Comparison of ENCODE assay signal across 1 worm cellular context in genomic region chrX:10756185-10756584, ce11.
TF ChIP-seq lines count a peak whose summit lies in the region.

No protein-coding gene starts in this region.

TF ChIP-seq in whole organism, L1 larva, 84 proteins besides CTCF, POLR2A, EP300 and RAD21 (continued from another document):
- TF ChIP-seq C34B4.2 (tag; optimal IDR thresholded peaks at IDR 0.05; lab: Kevin White, UChicago), result no peak
- peak; percentile 2 for TF ChIP-seq rnt-1 (tag; optimal IDR thresholded peaks at IDR 0.05; lab: Kevin White, UChicago)
- TF ChIP-seq ztf-4 (tag; optimal IDR thresholded peaks at IDR 0.05; lab: Kevin White, UChicago), result no peak
- TF ChIP-seq C16A3.4 (tag; optimal IDR thresholded peaks at IDR 0.05; lab: Kevin White, UChicago), result peak; percentile 39
- no peak for TF ChIP-seq fkh-4 (tag; optimal IDR thresholded peaks at IDR 0.05; lab: Kevin White, UChicago; ENCODE audit: borderline replicate concordance)
- peak; percentile 59 for TF ChIP-seq fkh-8 (tag; optimal IDR thresholded peaks at IDR 0.05; lab: Kevin White, UChicago)
- peak in 1 of 2 experiments; percentile 32 for TF ChIP-seq lsy-2 (tag; optimal IDR thresholded peaks at IDR 0.05; lab: Kevin White, UChicago)
- TF ChIP-seq egl-13 (tag; optimal IDR thresholded peaks at IDR 0.05; lab: Kevin White, UChicago), result no peak
- TF ChIP-seq tbx-2 (tag; optimal IDR thresholded peaks at IDR 0.05; lab: Kevin White, UChicago), result no peak
- no peak for TF ChIP-seq nhr-76 (tag; optimal IDR thresholded peaks at IDR 0.05; lab: Kevin White, UChicago)
- TF ChIP-seq Y116A8C.19 (tag; optimal IDR thresholded peaks at IDR 0.05; lab: Kevin White, UChicago; ENCODE audit: borderline replicate concordance), result no peak
- TF ChIP-seq nhr-28 (tag; optimal IDR thresholded peaks at IDR 0.05; lab: Kevin White, UChicago), result no peak
- TF ChIP-seq ceh-8 (GFP tag; optimal IDR thresholded peaks at IDR 0.05; lab: Kevin White, UChicago), result no peak
- TF ChIP-seq lin-35 (GFP tag; optimal IDR thresholded peaks at IDR 0.05; lab: Kevin White, UChicago), result no peak
- TF ChIP-seq egl-27 (tag; optimal IDR thresholded peaks at IDR 0.05; lab: Kevin White, UChicago), result no peak
- no peak for TF ChIP-seq isw-1 (GFP tag; IDR thresholded peaks at IDR 0.05; lab: Robert Waterston, UW)
- TF ChIP-seq snu-23 (GFP tag; optimal IDR thresholded peaks at IDR 0.05; lab: Kevin White, UChicago), result peak; percentile 24
- no peak for TF ChIP-seq sup-37 (GFP tag; optimal IDR thresholded peaks at IDR 0.05; lab: Kevin White, UChicago)
- no peak for TF ChIP-seq fkh-10 (GFP tag; optimal IDR thresholded peaks at IDR 0.05; lab: Kevin White, UChicago)
- TF ChIP-seq nhr-12 (tag; optimal IDR thresholded peaks at IDR 0.05; lab: Kevin White, UChicago), result no peak
- no peak for TF ChIP-seq alr-1 (tag; optimal IDR thresholded peaks at IDR 0.05; lab: Kevin White, UChicago; ENCODE audit: borderline replicate concordance)
- TF ChIP-seq mdl-1 (tag; optimal IDR thresholded peaks at IDR 0.05; lab: Kevin White, UChicago), result no peak
- TF ChIP-seq skn-1 (tag; optimal IDR thresholded peaks at IDR 0.05; lab: Kevin White, UChicago), result peak; percentile 30
- TF ChIP-seq fos-1 (tag; optimal IDR thresholded peaks at IDR 0.05; lab: Kevin White, UChicago), result peak; percentile 6
- TF ChIP-seq hlh-4 (tag; optimal IDR thresholded peaks at IDR 0.05; lab: Kevin White, UChicago), result no peak
- TF ChIP-seq jun-1 (tag; optimal IDR thresholded peaks at IDR 0.05; lab: Kevin White, UChicago), result peak; percentile 45
- peak; percentile 41 for TF ChIP-seq sox-4 (tag; optimal IDR thresholded peaks at IDR 0.05; lab: Kevin White, UChicago)
- no peak for TF ChIP-seq efl-1 (optimal IDR thresholded peaks at IDR 0.05; lab: Kevin White, UChicago)
- no peak for TF ChIP-seq efl-1 (GFP tag; optimal IDR thresholded peaks at IDR 0.05 in 1 of 2; lab: Kevin White, UChicago)
- TF ChIP-seq unc-30 (tag; optimal IDR thresholded peaks at IDR 0.05; lab: Kevin White, UChicago), result no peak
- peak in 1 of 3 experiments; percentile 6 for TF ChIP-seq ceh-82 (tag; optimal IDR thresholded peaks at IDR 0.05; lab: Kevin White, UChicago)
- TF ChIP-seq nhr-20 (tag; optimal IDR thresholded peaks at IDR 0.05; lab: Kevin White, UChicago), result no peak
- TF ChIP-seq nhr-90 (tag; optimal IDR thresholded peaks at IDR 0.05; lab: Kevin White, UChicago; ENCODE audit: poor library complexity), result no peak
- no peak for TF ChIP-seq C04F5.9 (tag; optimal IDR thresholded peaks at IDR 0.05; lab: Kevin White, UChicago)
- TF ChIP-seq vab-15 (tag; optimal IDR thresholded peaks at IDR 0.05; lab: Kevin White, UChicago), result no peak
- TF ChIP-seq ztf-11 (tag; optimal IDR thresholded peaks at IDR 0.05; lab: Kevin White, UChicago), result no peak
- no peak for TF ChIP-seq mab-9 (GFP tag; IDR thresholded peaks at IDR 0.05; lab: Robert Waterston, UW)
- TF ChIP-seq nhr-237 (tag; optimal IDR thresholded peaks at IDR 0.05; lab: Kevin White, UChicago), result no peak
- TF ChIP-seq ets-5 (GFP tag; IDR thresholded peaks at IDR 0.05; lab: Robert Waterston, UW), result no peak
- TF ChIP-seq unc-130 (tag; optimal IDR thresholded peaks at IDR 0.05; lab: Kevin White, UChicago), result no peak
- no peak for TF ChIP-seq ceh-90 (tag; optimal IDR thresholded peaks at IDR 0.05; lab: Kevin White, UChicago)
- TF ChIP-seq hlh-17 (GFP tag; optimal IDR thresholded peaks at IDR 0.05; lab: Kevin White, UChicago; ENCODE audit: borderline replicate concordance), result no peak
- TF ChIP-seq xbp-1 (tag; optimal IDR thresholded peaks at IDR 0.05; lab: Kevin White, UChicago), result no peak
- no peak for TF ChIP-seq pax-3 (tag; optimal IDR thresholded peaks at IDR 0.05; lab: Kevin White, UChicago)
- TF ChIP-seq tlp-1 (tag; optimal IDR thresholded peaks at IDR 0.05; lab: Kevin White, UChicago), result no peak
- no peak for TF ChIP-seq blmp-1 (tag; optimal IDR thresholded peaks at IDR 0.05; lab: Kevin White, UChicago)
- TF ChIP-seq nhr-84 (tag; optimal IDR thresholded peaks at IDR 0.05; lab: Kevin White, UChicago), result no peak
- TF ChIP-seq nhr-19 (GFP tag; conservative IDR thresholded peaks at IDR 0.05; lab: Robert Waterston, UW), result no peak
- no peak for TF ChIP-seq lir-3 (tag; optimal IDR thresholded peaks at IDR 0.05; lab: Kevin White, UChicago; ENCODE audit: poor library complexity)
- TF ChIP-seq elt-3 (tag; optimal IDR thresholded peaks at IDR 0.05; lab: Kevin White, UChicago), result no peak
- no peak for TF ChIP-seq grh-1 (GFP tag; IDR thresholded peaks at IDR 0.05; lab: Robert Waterston, UW)
- TF ChIP-seq hpl-2 (GFP tag; optimal IDR thresholded peaks at IDR 0.05; lab: Kevin White, UChicago), result no peak
- TF ChIP-seq lin-39 (tag; optimal IDR thresholded peaks at IDR 0.05; lab: Kevin White, UChicago), result no peak
- TF ChIP-seq nhr-71 (tag; optimal IDR thresholded peaks at IDR 0.05; lab: Kevin White, UChicago), result peak; percentile 6
- TF ChIP-seq pag-3 (tag; optimal IDR thresholded peaks at IDR 0.05; lab: Kevin White, UChicago; ENCODE audit: borderline replicate concordance, insufficient read depth), result no peak
- TF ChIP-seq nhr-85 (tag; lab: Kevin White, UChicago), result peak; percentile 2
- no peak for TF ChIP-seq ces-1 (GFP tag; optimal IDR thresholded peaks at IDR 0.05; lab: Kevin White, UChicago)
- TF ChIP-seq irx-1 (tag; optimal IDR thresholded peaks at IDR 0.05; lab: Kevin White, UChicago), result no peak
- TF ChIP-seq F16B12.6 (tag; optimal IDR thresholded peaks at IDR 0.05; lab: Kevin White, UChicago), result no peak
- no peak for TF ChIP-seq lin-13 (GFP tag; optimal IDR thresholded peaks at IDR 0.05; lab: Kevin White, UChicago)
- TF ChIP-seq lin-14 (GFP tag; optimal IDR thresholded peaks at IDR 0.05; lab: Kevin White, UChicago), result no peak
- no peak for TF ChIP-seq swsn-7 (tag; optimal IDR thresholded peaks at IDR 0.05; lab: Kevin White, UChicago)
- TF ChIP-seq unc-86 (tag; optimal IDR thresholded peaks at IDR 0.05; lab: Kevin White, UChicago), result no peak
- no peak for TF ChIP-seq lin-15B (tag; optimal IDR thresholded peaks at IDR 0.05; lab: Kevin White, UChicago)
- TF ChIP-seq aha-1 (tag; optimal IDR thresholded peaks at IDR 0.05; lab: Kevin White, UChicago), result no peak
- TF ChIP-seq snpc-4 (tag; optimal IDR thresholded peaks at IDR 0.05; lab: Kevin White, UChicago), result no peak
- TF ChIP-seq pqm-1 (tag; optimal IDR thresholded peaks at IDR 0.05; lab: Kevin White, UChicago), result no peak
- no peak for TF ChIP-seq sptf-1 (tag; optimal IDR thresholded peaks at IDR 0.05; lab: Kevin White, UChicago)
- no peak for TF ChIP-seq unc-62 (GFP tag; optimal IDR thresholded peaks at IDR 0.05; lab: Kevin White, UChicago)
